Worm (Caenorhabditis elegans): ENCODE data around the gene T01B7.13.

- no peak for TF ChIP-seq ceh-58 (GFP tag; IDR thresholded peaks at IDR 0.05)
- no peak for TF ChIP-seq lin-35 (GFP tag; optimal IDR thresholded peaks at IDR 0.05)
- TF ChIP-seq madf-6 (GFP tag; IDR thresholded peaks at IDR 0.05) = no peak
- TF ChIP-seq T07F8.4 (tag; optimal IDR thresholded peaks at IDR 0.05) = no peak
- no peak for TF ChIP-seq akir-1 (GFP tag; optimal IDR thresholded peaks at IDR 0.05)
- no peak for TF ChIP-seq tlf-1 (GFP tag; optimal IDR thresholded peaks at IDR 0.05)
- no peak for TF ChIP-seq aptf-3 (GFP tag; IDR thresholded peaks at IDR 0.05)
- TF ChIP-seq unc-62 (GFP tag; optimal IDR thresholded peaks at IDR 0.05) = no peak
- no peak for TF ChIP-seq dpl-1 (GFP tag; optimal IDR thresholded peaks at IDR 0.05)
- TF ChIP-seq ama-1 (optimal IDR thresholded peaks at IDR 0.05) = no peak
- no peak for TF ChIP-seq ama-1 (GFP tag; optimal IDR thresholded peaks at IDR 0.05)
- TF ChIP-seq pha-4 (tag; optimal IDR thresholded peaks at IDR 0.05) = no peak
- no peak for TF ChIP-seq D2030.7 (GFP tag; IDR thresholded peaks at IDR 0.05)
- no peak for TF ChIP-seq C06A6.2 (GFP tag; conservative IDR thresholded peaks at IDR 0.05)
These were observed 46.5 kb downstream of the T01B7.13 start for ce11 chrII:8761739-8762138.

Measured in whole organism, young adult.